Fruit fly (Drosophila melanogaster) whole organism, adult: Measurements from ENCODE around the gene CG32483.
A peak's percentile ranks its signal among the peaks of the same experiment; 100 is the strongest.

Source experiments
- CG11617 ChIP-seq: fragments of 200-800 bp; sonication (Bioruptor generic); optimal IDR thresholded peaks from 2 replicates; lab custom pipeline; 2017; ENCODE audit warnings: mild to moderate bottlenecking, missing biosample characterization, missing genetic modification reagents, missing genetic modification characterization
- CG12768 ChIP-seq: fragments of 200-800 bp; sonication (Bioruptor generic); optimal IDR thresholded peaks from 2 replicates; lab custom pipeline; 2017; ENCODE audit warnings: missing biosample characterization, missing genetic modification characterization, mild to moderate bottlenecking, moderate library complexity, missing genetic modification reagents
- CG14711 ChIP-seq: fragments of 200-800 bp; sonication (Bioruptor generic); optimal IDR thresholded peaks from 2 replicates; lab custom pipeline; 2018; ENCODE audit warnings: missing biosample characterization, mild to moderate bottlenecking, missing genetic modification characterization, moderate library complexity
- CG1620 ChIP-seq: fragments of 200-800 bp; sonication (Bioruptor generic); optimal IDR thresholded peaks from 2 replicates; lab custom pipeline; 2016; ENCODE audit warnings: missing biosample characterization, missing genetic modification characterization
- CG33017 ChIP-seq: fragments of 200-800 bp; sonication (Bioruptor generic); optimal IDR thresholded peaks from 2 replicates; lab custom pipeline; 2018; ENCODE audit warnings: missing biosample characterization, mild to moderate bottlenecking, missing genetic modification characterization, moderate library complexity
- CG5204 ChIP-seq: fragments of 200-800 bp; sonication (Bioruptor generic); optimal IDR thresholded peaks from 2 replicates; lab custom pipeline; 2016; ENCODE audit warnings: missing biosample characterization, missing genetic modification characterization
- CG7045 ChIP-seq: fragments of 200-800 bp; sonication (Bioruptor generic); optimal IDR thresholded peaks from 2 replicates; lab custom pipeline; 2017; ENCODE audit warnings: missing biosample characterization, mild to moderate bottlenecking, missing genetic modification characterization
- CG7101 ChIP-seq: fragments of 200-800 bp; sonication (Bioruptor generic); optimal IDR thresholded peaks from 2 replicates; lab custom pipeline; 2018; ENCODE audit warnings: missing biosample characterization, mild to moderate bottlenecking, missing genetic modification characterization, moderate library complexity
- Clk ChIP-seq: fragments of 200-800 bp; sonication (Bioruptor generic); optimal IDR thresholded peaks from 2 replicates; lab custom pipeline; 2017; ENCODE audit warnings: missing biosample characterization, missing genetic modification characterization
- Crg-1 ChIP-seq: fragments of 200-800 bp; sonication (Bioruptor generic); optimal IDR thresholded peaks from 2 replicates; lab custom pipeline; 2016; ENCODE audit warnings: missing biosample characterization, missing genetic modification characterization
- Hr96 ChIP-seq: fragments of 200-800 bp; sonication (Bioruptor generic); optimal IDR thresholded peaks from 2 replicates; lab custom pipeline; 2016; ENCODE audit warnings: missing biosample characterization, missing genetic modification characterization
- Mnt ChIP-seq: fragments of 200-800 bp; sonication (Bioruptor generic); optimal IDR thresholded peaks from 2 replicates; lab custom pipeline; 2016; ENCODE audit warnings: missing biosample characterization, mild to moderate bottlenecking, missing genetic modification characterization
- bab1 ChIP-seq: fragments of 200-800 bp; sonication (Bioruptor generic); optimal IDR thresholded peaks from 3 replicates; lab custom pipeline; 2019; ENCODE audit warnings: missing biosample characterization, mild to moderate bottlenecking, missing genetic modification characterization, moderate library complexity
- cic ChIP-seq: fragments of 200-800 bp; sonication (Bioruptor generic); optimal IDR thresholded peaks from 2 replicates; lab custom pipeline; 2017; ENCODE audit warnings: missing biosample characterization, mild to moderate bottlenecking, missing genetic modification characterization, moderate library complexity
- cnc ChIP-seq, 2 experiments: fragments of >200 bp; optimal IDR thresholded peaks; 2 replicates each; lab custom pipeline; 2017
- kay ChIP-seq: fragments of 200-800 bp; sonication (Bioruptor generic); peaks from one replicate; lab custom pipeline; 2016; ENCODE audit warnings: missing biosample characterization, missing genetic modification characterization, borderline replicate concordance
- ovo ChIP-seq: fragments of 200-800 bp; sonication (Bioruptor generic); optimal IDR thresholded peaks from 2 replicates; lab custom pipeline; 2016; ENCODE audit warnings: missing biosample characterization, missing genetic modification characterization
- pad ChIP-seq: fragments of 200-800 bp; sonication (Bioruptor generic); optimal IDR thresholded peaks from 3 replicates; lab custom pipeline; 2017; ENCODE audit warnings: missing biosample characterization, missing genetic modification characterization, mild to moderate bottlenecking, moderate library complexity, missing genetic modification reagents
- tj ChIP-seq: fragments of 200-800 bp; sonication (Bioruptor generic); optimal IDR thresholded peaks from 3 replicates; lab custom pipeline; 2017; ENCODE audit warnings: missing biosample characterization, mild to moderate bottlenecking, missing genetic modification characterization, moderate library complexity
- toe ChIP-seq: fragments of 200-800 bp; sonication (Bioruptor generic); optimal IDR thresholded peaks from 2 replicates; lab custom pipeline; 2016; ENCODE audit warnings: missing biosample characterization, missing genetic modification characterization

CG32483 gene

DNA sequence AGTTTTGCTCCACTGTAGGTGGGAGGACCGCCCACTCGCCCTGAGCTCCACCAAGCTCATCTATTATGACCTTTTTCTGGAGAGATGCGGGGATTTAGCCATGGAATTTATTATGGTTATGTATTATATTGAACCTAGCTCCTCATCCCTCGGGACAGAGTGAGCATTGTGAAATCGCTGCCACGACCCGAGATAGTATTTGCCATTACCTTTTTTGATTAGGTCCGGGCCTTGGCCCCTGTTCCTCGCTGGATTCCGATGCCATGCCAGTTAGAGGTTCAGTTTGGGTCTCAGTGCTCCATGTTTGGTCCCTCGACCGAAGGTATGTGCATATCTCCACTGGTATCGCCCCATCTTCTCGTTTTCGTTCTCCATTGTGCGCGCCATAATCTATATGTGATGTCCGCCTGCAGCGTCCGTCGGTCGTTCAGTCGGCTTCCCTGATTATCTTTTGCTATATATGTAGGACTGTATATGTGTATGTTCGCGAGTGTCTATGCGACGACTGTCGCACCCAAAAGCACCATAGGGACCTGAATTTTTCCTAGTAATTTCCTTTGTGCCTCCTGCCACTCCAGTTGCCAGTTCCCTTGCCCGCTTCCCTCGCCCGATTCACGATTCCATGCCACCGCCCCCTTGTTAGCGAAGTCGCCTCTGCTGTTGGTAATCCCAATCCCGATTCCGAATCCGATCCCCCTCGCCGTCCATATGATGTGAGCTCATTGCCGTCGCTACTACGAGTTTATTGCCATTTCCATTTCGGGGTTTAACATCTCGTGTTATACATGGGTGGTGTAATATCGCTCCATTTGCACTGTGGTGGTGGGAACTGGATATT, 12.1 kb upstream of the CG32483 start:
- TF ChIP-seq cnc (optimal IDR thresholded peaks at IDR 0.05; lab: Kevin White, UChicago) (no peak), bab1 (GFP tag; lab: Kevin White, UChicago) (no peak), CG7045 (GFP tag; lab: Kevin White, UChicago) (no peak), kay (GFP tag; lab: Kevin White, UChicago) (no peak), CG14711 (tag; lab: Kevin White, UChicago) (no peak), tj (GFP tag; lab: Kevin White, UChicago) (no peak)

DNA sequence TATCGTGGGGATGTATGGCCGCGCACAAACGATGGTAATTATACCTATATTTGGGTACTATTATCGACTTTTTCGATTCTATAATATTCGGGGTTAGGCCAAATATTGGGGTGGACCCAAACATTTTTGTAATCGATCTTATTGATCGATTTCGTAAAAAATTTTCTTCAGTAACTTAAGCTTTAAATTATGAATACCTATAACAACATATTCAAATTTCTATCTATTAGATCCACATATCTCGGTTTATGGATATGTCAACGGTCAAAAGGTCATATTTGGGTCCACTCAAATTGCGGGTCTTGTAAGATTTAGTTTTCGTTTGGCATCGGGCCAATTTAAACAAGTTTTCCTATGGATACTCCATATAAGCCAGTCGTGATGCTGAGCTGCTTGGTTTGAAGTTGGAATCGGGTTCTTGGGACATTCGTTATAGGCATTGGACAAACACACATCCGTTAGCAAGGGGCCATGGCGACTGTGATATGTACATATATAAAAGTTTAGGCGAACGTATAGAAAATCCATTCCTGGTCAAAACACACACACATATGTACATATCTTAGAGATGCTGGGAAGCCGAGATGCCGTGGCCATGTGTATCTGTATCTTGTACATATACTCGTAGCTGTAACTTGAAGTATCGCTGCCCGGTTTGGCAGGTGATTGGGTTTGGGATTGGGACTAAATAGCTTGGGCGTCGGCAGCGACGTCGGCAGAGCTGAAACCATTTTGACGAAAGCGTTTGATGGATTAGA, 10.5 kb upstream of the CG32483 start:
- no peak for TF ChIP-seq toe (GFP tag; lab: Kevin White, UChicago)
- no peak for TF ChIP-seq Clk (GFP tag; lab: Kevin White, UChicago)
- no peak for TF ChIP-seq tj (GFP tag; lab: Kevin White, UChicago)
- no peak for TF ChIP-seq CG33017 (tag; lab: Kevin White, UChicago)
- no peak for TF ChIP-seq Mnt (GFP tag; lab: Kevin White, UChicago)
- no peak for TF ChIP-seq CG12768 (GFP tag; lab: Kevin White, UChicago)
- TF ChIP-seq ovo (GFP tag; lab: Kevin White, UChicago): no peak
- no peak for TF ChIP-seq cic (GFP tag; lab: Kevin White, UChicago)
- no peak for TF ChIP-seq pad (GFP tag; lab: Kevin White, UChicago)
- TF ChIP-seq CG14711 (tag; lab: Kevin White, UChicago): no peak
- no peak for TF ChIP-seq CG11617 (GFP tag; lab: Kevin White, UChicago)
- TF ChIP-seq bab1 (GFP tag; lab: Kevin White, UChicago): no peak

DNA sequence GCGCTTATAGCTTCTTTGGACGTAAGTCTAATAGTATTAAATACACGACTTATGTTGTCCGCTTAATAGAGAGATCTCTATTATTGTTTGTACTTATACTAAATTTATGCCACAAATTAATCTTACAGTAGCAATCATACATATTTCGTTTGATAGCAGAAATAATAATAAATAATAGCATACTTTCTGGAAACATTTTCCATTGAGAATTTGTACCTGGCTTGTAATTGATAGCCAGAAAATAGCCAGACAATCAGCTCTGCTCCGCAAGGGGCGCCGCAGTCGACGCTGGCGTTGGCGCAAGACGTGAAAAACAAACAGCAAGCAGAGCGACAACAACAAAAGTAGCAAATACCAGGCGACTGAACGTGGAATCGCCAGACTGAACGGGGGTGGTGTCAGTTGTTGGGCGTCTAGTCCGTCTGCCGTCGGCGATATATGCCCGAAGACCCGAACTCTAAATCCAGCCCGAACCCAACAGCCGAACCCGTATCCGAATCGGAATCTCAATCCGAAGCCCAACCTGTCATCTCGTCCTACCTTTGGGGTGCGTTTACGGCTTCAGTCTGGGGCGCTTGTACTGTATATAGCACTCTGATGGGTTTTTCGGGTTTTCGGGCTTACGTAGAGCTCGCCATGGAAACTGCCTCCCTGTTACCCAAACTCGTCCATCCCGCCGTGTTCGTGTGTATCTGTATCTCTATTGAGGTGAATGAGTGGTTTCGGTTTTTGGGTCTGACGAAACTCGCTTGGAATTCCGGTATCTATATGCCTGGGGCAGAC, 9.7 kb upstream of the CG32483 start:
- TF ChIP-seq Mnt (GFP tag; lab: Kevin White, UChicago): no peak
- no peak for TF ChIP-seq CG7045 (GFP tag; lab: Kevin White, UChicago)
- no peak for TF ChIP-seq Hr96 (GFP tag; lab: Kevin White, UChicago)
- no peak for TF ChIP-seq CG33017 (tag; lab: Kevin White, UChicago)
- TF ChIP-seq Crg-1: no peak
- no peak for TF ChIP-seq kay (GFP tag; lab: Kevin White, UChicago)
- no peak for TF ChIP-seq CG1620 (GFP tag; lab: Kevin White, UChicago)
- TF ChIP-seq cic (GFP tag; lab: Kevin White, UChicago): no peak
- no peak for TF ChIP-seq pad (GFP tag; lab: Kevin White, UChicago)
- no peak for TF ChIP-seq CG11617 (GFP tag; lab: Kevin White, UChicago)
- TF ChIP-seq CG12768 (GFP tag; lab: Kevin White, UChicago): no peak
- no peak for TF ChIP-seq CG14711 (tag; lab: Kevin White, UChicago)
- TF ChIP-seq tj (GFP tag; lab: Kevin White, UChicago): no peak
- no peak for TF ChIP-seq bab1 (GFP tag; lab: Kevin White, UChicago)
- TF ChIP-seq Clk (GFP tag; lab: Kevin White, UChicago): no peak

DNA sequence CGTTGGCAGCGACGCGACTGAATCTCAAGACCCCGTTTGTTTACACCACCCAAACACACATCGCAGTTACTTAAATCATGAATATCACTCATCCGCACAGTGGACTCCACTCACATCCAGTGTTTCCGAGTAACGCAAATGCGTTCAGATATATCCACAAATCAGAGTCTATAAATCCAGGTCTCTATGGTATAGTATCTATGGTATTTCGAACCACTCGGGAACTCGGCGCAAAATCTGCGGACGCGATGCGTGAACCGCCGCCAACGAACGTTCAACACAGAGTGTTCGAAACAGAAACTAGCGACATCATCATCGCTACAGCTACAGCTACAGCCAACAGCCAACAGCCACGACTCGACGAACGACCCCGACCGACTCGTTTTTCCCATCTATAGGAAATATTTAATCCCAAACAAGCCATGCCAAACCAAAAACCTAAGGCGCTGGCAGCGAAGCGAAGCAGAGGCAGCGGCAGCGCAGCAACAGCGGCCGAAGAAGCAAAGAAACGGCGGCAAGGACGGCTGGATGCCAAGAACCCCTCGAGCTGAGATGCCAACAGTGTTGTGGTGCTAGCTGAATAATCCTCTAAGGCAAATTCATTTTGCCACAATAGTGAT, 9.0 kb upstream of the CG32483 start, which contains the start of gene CG13894:
TSS of gene CG13894 (minus strand) at position 397 of the 620 bp plus-strand sequence.
- TF ChIP-seq kay (GFP tag; lab: Kevin White, UChicago) (peak; percentile 39), cic (GFP tag; lab: Kevin White, UChicago) (no peak)

DNA sequence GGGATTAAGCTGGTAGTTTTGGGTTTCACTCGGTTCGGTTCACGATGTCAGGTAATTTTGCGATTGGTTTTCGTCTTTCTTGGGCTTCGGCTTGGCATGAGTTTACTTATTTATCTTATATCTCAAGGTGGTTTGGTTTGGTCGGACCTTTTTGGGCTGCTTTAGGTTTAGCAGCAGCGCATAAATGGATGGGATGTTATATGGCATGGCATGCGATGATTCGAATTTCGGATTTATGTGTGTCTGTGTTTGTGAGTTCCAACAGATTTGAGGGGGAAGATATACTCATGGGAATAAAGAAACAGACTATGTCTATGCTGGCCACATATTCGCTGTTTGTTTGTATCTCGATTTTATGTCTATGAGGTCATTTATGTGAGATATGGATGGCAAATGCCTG, 7.8 kb upstream of the CG32483 start:
- TF ChIP-seq CG33017 (tag; lab: Kevin White, UChicago) (no peak), Hr96 (GFP tag; lab: Kevin White, UChicago) (no peak), cic (GFP tag; lab: Kevin White, UChicago) (no peak), CG5204 (GFP tag; lab: Kevin White, UChicago) (no peak), Mnt (GFP tag; lab: Kevin White, UChicago) (no peak), toe (GFP tag; lab: Kevin White, UChicago) (no peak), CG7101 (tag; lab: Kevin White, UChicago) (no peak), Clk (GFP tag; lab: Kevin White, UChicago) (no peak), CG11617 (GFP tag; lab: Kevin White, UChicago) (no peak), cnc (optimal IDR thresholded peaks at IDR 0.05; lab: Kevin White, UChicago) (no peak), CG1620 (GFP tag; lab: Kevin White, UChicago) (no peak), bab1 (GFP tag; lab: Kevin White, UChicago) (no peak), kay (GFP tag; lab: Kevin White, UChicago) (no peak), CG12768 (GFP tag; lab: Kevin White, UChicago) (no peak), tj (GFP tag; lab: Kevin White, UChicago) (no peak)
